Fruit fly (Drosophila melanogaster) whole organism, wandering third instar larva: ENCODE measurements around the gene Ir94c.

Experiments used
- Dfd ChIP-seq: fragments of >200 bp; optimal IDR thresholded peaks from 2 replicates; lab custom pipeline; 2017; ENCODE audit warnings: missing biosample characterization, missing genetic modification characterization
- Dif ChIP-seq: fragments of 200-275, 200-300 bp; sonication (Bioruptor generic); optimal IDR thresholded peaks from 2 replicates; lab custom pipeline; 2018; ENCODE audit warnings: missing biosample characterization, missing genetic modification characterization; ENCODE audit not compliant: partially characterized antibody
- Myc ChIP-seq: fragments of >200 bp; optimal IDR thresholded peaks from 2 replicates; lab custom pipeline; 2017
- Vsx2 ChIP-seq: fragments of 200-300, 225-300 bp; sonication (Bioruptor generic); optimal IDR thresholded peaks from 2 replicates; lab custom pipeline; 2018; ENCODE audit warnings: missing biosample characterization, missing genetic modification characterization; ENCODE audit not compliant: partially characterized antibody
- dl ChIP-seq, 2 experiments: fragments of 175-275, 200-275 bp in 1 of 2; fragments of 200-275 bp in 1 of 2; sonication (Bioruptor generic); optimal IDR thresholded peaks; lab custom pipeline; 2018; ENCODE audit warnings: mild to moderate bottlenecking in 2 of 2, missing biosample characterization in 2 of 2, missing genetic modification characterization in 2 of 2, moderate library complexity in 2 of 2; ENCODE audit not compliant: partially characterized antibody in 2 of 2, insufficient read depth in 1 of 2
- h ChIP-seq: fragments of 200-800 bp; sonication (Bioruptor generic); optimal IDR thresholded peaks from 3 replicates; lab custom pipeline; 2016; ENCODE audit warnings: missing biosample characterization, mild to moderate bottlenecking, missing genetic modification characterization
- pan ChIP-seq: fragments of >200 bp; optimal IDR thresholded peaks from 2 replicates; lab custom pipeline; 2017
- rgr ChIP-seq: fragments of 200-800 bp; sonication (Bioruptor generic); optimal IDR thresholded peaks from 3 replicates; lab custom pipeline; 2016; ENCODE audit warnings: missing biosample characterization, mild to moderate bottlenecking, missing genetic modification characterization

The Ir94c gene

DNA sequence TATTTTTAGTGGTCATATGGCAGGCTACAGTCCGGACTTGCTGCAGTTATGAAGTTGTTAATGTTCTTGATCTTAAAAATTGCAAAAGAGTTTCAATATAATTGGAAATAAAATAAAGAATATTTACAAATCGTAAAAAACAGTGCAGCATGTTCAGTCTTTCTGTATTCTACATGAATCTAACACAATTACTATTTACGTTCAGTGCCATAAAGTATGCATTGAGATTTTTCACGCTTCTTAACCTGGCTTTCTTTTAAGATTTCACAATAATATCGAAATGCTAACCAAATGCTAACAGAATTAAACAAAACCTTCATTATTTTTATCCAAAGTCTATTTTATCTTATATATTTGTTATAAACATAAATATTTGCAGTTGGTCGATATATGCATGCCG is 46.7 kb downstream of the Ir94c start:
- TF ChIP-seq h (GFP tag; lab: Kevin White, UChicago) (no peak), Myc (peak; percentile 18), Dif (no peak)

DNA sequence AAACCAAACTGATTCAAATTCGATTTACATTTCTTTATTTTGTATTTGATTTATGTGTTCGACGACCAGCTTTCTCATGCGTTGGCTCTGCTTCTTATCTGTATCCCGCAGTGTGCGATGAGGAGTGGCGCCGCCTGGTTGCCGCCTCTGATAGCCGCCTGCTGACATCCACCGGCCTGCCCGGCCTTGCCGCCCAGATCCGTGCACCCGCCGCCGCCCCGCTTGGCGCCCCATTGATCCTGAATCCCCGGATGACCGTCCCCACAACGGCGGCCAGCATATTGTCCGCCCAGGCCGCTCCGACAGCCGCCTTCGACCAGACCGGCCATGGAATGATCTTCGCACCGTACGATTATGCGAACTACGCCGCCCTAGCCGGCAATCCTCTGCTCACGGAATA is 47.6 kb downstream of the Ir94c start:
- TF ChIP-seq rgr (GFP tag; lab: Kevin White, UChicago) (no peak), dl (GFP tag; optimal IDR thresholded peaks at IDR 0.05; lab: Kevin White, UChicago; ENCODE audit: insufficient read depth in 1 of 2, partially characterized antibody in 2 of 2) (no peak), pan (no peak), Dfd (GFP tag; lab: Kevin White, UChicago) (peak; percentile 82), Vsx2 (GFP tag; lab: Kevin White, UChicago) (no peak)
